Worm (Caenorhabditis elegans) whole organism, L2 larva: ENCODE measurements around the gene gur-3.

Experiments used
- C34F6.9 ChIP-seq: fragments of 150-350 bp; optimal IDR thresholded peaks from 2 replicates; lab custom pipeline; 2014; ENCODE audit warnings: missing biosample characterization, missing genetic modification characterization
- F13H6.1 ChIP-seq: sonication (generic microtip); optimal IDR thresholded peaks from 2 replicates; lab custom pipeline; 2016; ENCODE audit warnings: missing genetic modification characterization, missing compliant biosample characterization
- aly-2 ChIP-seq: fragments of 150-350 bp; optimal IDR thresholded peaks from 2 replicates; lab custom pipeline; 2014; ENCODE audit warnings: missing biosample characterization, missing genetic modification characterization
- ceh-16 ChIP-seq: fragments of 150-350 bp; optimal IDR thresholded peaks from 2 replicates; lab custom pipeline; 2014; ENCODE audit warnings: missing biosample characterization, missing genetic modification characterization
- dmd-4 ChIP-seq: sonication (generic microtip); optimal IDR thresholded peaks from 2 replicates; lab custom pipeline; 2017; ENCODE audit warnings: missing biosample characterization, missing genetic modification characterization
- egl-27 ChIP-seq: sonication (generic microtip); optimal IDR thresholded peaks from 3 replicates; lab custom pipeline; 2017; ENCODE audit warnings: missing biosample characterization, missing genetic modification reagents, missing genetic modification characterization
- lin-13 ChIP-seq: fragments of 150-350 bp; optimal IDR thresholded peaks from 2 replicates; lab custom pipeline; 2014; ENCODE audit warnings: missing biosample characterization, missing genetic modification reagents, missing genetic modification characterization
- mab-5 ChIP-seq: fragments of 150-350 bp; optimal IDR thresholded peaks from 2 replicates; lab custom pipeline; 2014; ENCODE audit warnings: missing biosample characterization, missing genetic modification characterization
- mbf-1 ChIP-seq: sonication (generic microtip); optimal IDR thresholded peaks from 2 replicates; lab custom pipeline; 2017; ENCODE audit warnings: missing biosample characterization, missing genetic modification characterization
- nhr-10 ChIP-seq: sonication (generic microtip); optimal IDR thresholded peaks from 2 replicates; lab custom pipeline; 2017; ENCODE audit warnings: missing biosample characterization, missing genetic modification characterization
- nhr-129 ChIP-seq: fragments of 150-350 bp; optimal IDR thresholded peaks from 2 replicates; lab custom pipeline; 2014; ENCODE audit warnings: missing biosample characterization, missing genetic modification characterization
- nhr-77 ChIP-seq: fragments of 150-350 bp; optimal IDR thresholded peaks from 2 replicates; lab custom pipeline; 2014; ENCODE audit warnings: missing biosample characterization, missing genetic modification characterization
- peb-1 ChIP-seq: fragments of 150-350 bp; optimal IDR thresholded peaks from 2 replicates; lab custom pipeline; 2014; ENCODE audit warnings: missing biosample characterization, missing genetic modification characterization
- sem-4 ChIP-seq: fragments of 150-350 bp; optimal IDR thresholded peaks from 2 replicates; lab custom pipeline; 2014; ENCODE audit warnings: missing biosample characterization, missing genetic modification reagents, missing genetic modification characterization
- skn-1 ChIP-seq: sonication (generic microtip); optimal IDR thresholded peaks from 2 replicates; lab custom pipeline; 2017; ENCODE audit warnings: missing biosample characterization, missing genetic modification characterization
- sma-3 ChIP-seq: sonication (generic microtip); optimal IDR thresholded peaks from 2 replicates; lab custom pipeline; 2016; ENCODE audit warnings: missing genetic modification reagents, missing genetic modification characterization, missing compliant biosample characterization
- sma-9 ChIP-seq, 2 experiments: fragments of 150-350 bp in 1 of 2; sonication (generic microtip) in 1 of 2; optimal IDR thresholded peaks; 2 replicates each; lab custom pipeline; 2014 to 2016; ENCODE audit warnings: missing genetic modification characterization in 2 of 2, mild to moderate bottlenecking in 1 of 2, missing biosample characterization in 1 of 2, missing compliant biosample characterization in 1 of 2, missing genetic modification reagents in 1 of 2, moderate library complexity in 1 of 2
- unc-39 ChIP-seq: fragments of 150-350 bp; optimal IDR thresholded peaks from 2 replicates; lab custom pipeline; 2014; ENCODE audit warnings: missing biosample characterization, missing genetic modification characterization
- zag-1 ChIP-seq: fragments of 150-350 bp; optimal IDR thresholded peaks from 2 replicates; lab custom pipeline; 2014; ENCODE audit warnings: missing biosample characterization, missing genetic modification characterization
- ztf-1 ChIP-seq: fragments of 200-800 bp; sonication (Bioruptor generic); conservative IDR thresholded peaks from 2 replicates; pipeline ENCODE4 v1.3.6; 2022; ENCODE audit warnings: missing genetic modification characterization, missing compliant biosample characterization

gur-3 gene

ce11 chrX:10353857-10354256, 52.2 kb downstream of the gur-3 start:
- TF ChIP-seq dmd-4 (tag; lab: Kevin White, UChicago) = no peak
- TF ChIP-seq F13H6.1 (tag; lab: Kevin White, UChicago) = no peak
- no peak for TF ChIP-seq zag-1 (tag; lab: Kevin White, UChicago)
- TF ChIP-seq mbf-1 (tag; lab: Kevin White, UChicago) = no peak
- TF ChIP-seq sem-4 (tag; lab: Kevin White, UChicago) = no peak
- no peak for TF ChIP-seq lin-13 (GFP tag; lab: Kevin White, UChicago)
- no peak for TF ChIP-seq nhr-129 (tag; lab: Kevin White, UChicago)
- no peak for TF ChIP-seq skn-1
- no peak for TF ChIP-seq egl-27 (tag; lab: Kevin White, UChicago)
- no peak for TF ChIP-seq ztf-1
- TF ChIP-seq aly-2 = no peak
- TF ChIP-seq mab-5 (tag; lab: Kevin White, UChicago) = no peak
- TF ChIP-seq unc-39 = no peak
- no peak for TF ChIP-seq ceh-16
- no peak for TF ChIP-seq nhr-10 (tag; lab: Kevin White, UChicago)
- TF ChIP-seq peb-1 (tag; lab: Kevin White, UChicago) = no peak
- TF ChIP-seq nhr-77 (tag; lab: Kevin White, UChicago) = no peak
- TF ChIP-seq C34F6.9 (tag; lab: Kevin White, UChicago) = no peak
- no peak for TF ChIP-seq sma-9 (GFP tag; optimal IDR thresholded peaks at IDR 0.05; lab: Kevin White, UChicago)
- no peak for TF ChIP-seq sma-9 (tag; optimal IDR thresholded peaks at IDR 0.05; lab: Kevin White, UChicago)
- TF ChIP-seq sma-3 (GFP tag; lab: Kevin White, UChicago) = no peak
